Worm (Caenorhabditis elegans): ENCODE data around the gene F11E6.10.

Gene F11E6.10

DNA sequence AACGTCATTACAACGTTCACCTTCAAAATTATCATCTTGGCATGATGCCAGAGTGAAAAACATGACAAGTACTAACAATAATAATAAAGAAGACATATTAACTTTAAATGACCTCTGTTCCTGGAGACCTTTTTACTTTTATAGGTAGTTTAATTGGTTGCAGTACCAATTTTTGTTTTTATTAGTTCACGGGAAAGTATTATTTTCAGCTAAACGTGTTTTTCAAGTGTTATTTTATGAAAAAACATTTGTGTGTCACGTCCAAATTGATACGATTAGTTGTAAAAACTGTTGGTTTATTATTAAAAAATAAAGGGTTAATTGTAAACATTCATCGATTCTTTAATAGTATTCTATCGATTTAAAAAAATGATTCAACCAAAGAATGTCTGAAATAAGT, 12.8 kb upstream of the F11E6.10 start, which contains the start of gene grl-24:
Gene grl-24, minus strand, starts transcription at position 101 of the 400 bp plus-strand sequence.
- TF ChIP-seq Y53G8AR.9 (GFP tag; conservative IDR thresholded peaks at IDR 0.05) (no peak), snpc-1.1 (tag; optimal IDR thresholded peaks at IDR 0.05; ENCODE audit: insufficient read depth) (no peak), C06A6.2 (GFP tag; conservative IDR thresholded peaks at IDR 0.05) (no peak), D2030.7 (GFP tag; IDR thresholded peaks at IDR 0.05) (no peak), F55B11.4 (tag; optimal IDR thresholded peaks at IDR 0.05; ENCODE audit: borderline replicate concordance, insufficient read depth) (no peak), ceh-40 (GFP tag; IDR thresholded peaks at IDR 0.05) (no peak), repo-1 (tag; optimal IDR thresholded peaks at IDR 0.05) (no peak), aptf-2 (GFP tag; conservative IDR thresholded peaks at IDR 0.05) (no peak), gei-17 (GFP tag; optimal IDR thresholded peaks at IDR 0.05) (no peak), dpff-1 (tag; optimal IDR thresholded peaks at IDR 0.05) (no peak), lsl-1 (GFP tag; optimal IDR thresholded peaks at IDR 0.05) (no peak), nfyb-1 (GFP tag; IDR thresholded peaks at IDR 0.05) (no peak), hlh-12 (tag; optimal IDR thresholded peaks at IDR 0.05) (no peak), cebp-2 (GFP tag; IDR thresholded peaks at IDR 0.05) (no peak), F57A8.1 (GFP tag; optimal IDR thresholded peaks at IDR 0.05) (no peak), hmg-20 (GFP tag; IDR thresholded peaks at IDR 0.05) (no peak), rec-8 (tag; optimal IDR thresholded peaks at IDR 0.05) (no peak), attf-6 (GFP tag; IDR thresholded peaks at IDR 0.05) (no peak)

DNA sequence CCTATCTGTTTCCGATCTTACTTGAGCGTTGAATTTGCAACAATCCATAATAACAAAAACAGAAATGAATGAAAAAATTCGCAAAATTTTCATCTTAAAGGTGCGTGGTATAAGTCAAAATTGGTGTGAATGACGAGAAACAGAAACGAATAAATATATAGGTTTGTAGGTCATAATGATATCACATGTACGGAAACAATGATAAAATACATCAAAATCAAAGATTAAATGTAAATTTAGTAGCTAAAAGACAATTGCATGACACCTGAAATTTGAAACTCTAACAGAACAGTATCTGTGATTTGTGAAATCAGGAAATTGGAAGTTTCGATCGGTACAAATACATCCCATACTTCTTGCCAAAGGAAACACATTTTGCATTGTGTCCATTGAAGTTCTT, 12.3 kb upstream of the F11E6.10 start, which contains the start of gene F11E6.9:
Gene F11E6.9, minus strand, starts transcription at position 101 of the 400 bp plus-strand sequence.
- TF ChIP-seq chd-7 (tag; optimal IDR thresholded peaks at IDR 0.05) = no peak
- no peak for TF ChIP-seq akir-1 (GFP tag; optimal IDR thresholded peaks at IDR 0.05)
- TF ChIP-seq madf-6 (GFP tag; IDR thresholded peaks at IDR 0.05) = no peak
- TF ChIP-seq F49E8.2 (tag; optimal IDR thresholded peaks at IDR 0.05; ENCODE audit: insufficient read depth) = no peak
- no peak for TF ChIP-seq tbp1 (GFP tag; optimal IDR thresholded peaks at IDR 0.05)
- no peak for TF ChIP-seq unc-130 (GFP tag; optimal IDR thresholded peaks at IDR 0.05)

DNA sequence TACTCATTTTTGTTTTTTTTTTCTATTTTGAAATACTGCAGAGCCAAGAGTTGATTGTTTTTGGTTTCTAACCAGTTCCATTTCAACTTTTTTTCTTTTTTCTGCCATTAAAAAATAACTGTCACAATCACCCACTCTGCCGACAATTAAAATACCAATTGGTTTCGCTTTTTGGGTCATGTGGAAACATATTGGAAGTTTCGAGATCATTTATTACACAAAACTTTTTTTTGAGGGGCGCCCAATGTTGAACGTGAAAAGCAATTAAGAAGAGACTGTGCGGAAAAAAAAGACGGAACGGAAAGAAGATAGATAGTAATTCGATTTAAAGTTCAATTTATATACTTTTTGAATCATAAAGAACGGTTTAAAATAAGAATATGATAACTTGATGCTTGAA, 11.1 kb upstream of the F11E6.10 start:
- TF ChIP-seq nhr-179 (tag; optimal IDR thresholded peaks at IDR 0.05) = no peak
- peak; percentile 76 for TF ChIP-seq lin-40 (tag; optimal IDR thresholded peaks at IDR 0.05)
- peak; percentile 33 for TF ChIP-seq somi-1 (GFP tag; optimal IDR thresholded peaks at IDR 0.05)
- TF ChIP-seq zim-3 (tag; optimal IDR thresholded peaks at IDR 0.05) = no peak
- TF ChIP-seq Y56A3A.18 (GFP tag; IDR thresholded peaks at IDR 0.05) = no peak
- TF ChIP-seq egl-18 (GFP tag; IDR thresholded peaks at IDR 0.05) = no peak
- no peak for TF ChIP-seq Y67H2A.10 (GFP tag; conservative IDR thresholded peaks at IDR 0.05)
- no peak for TF ChIP-seq him-1 (tag; optimal IDR thresholded peaks at IDR 0.05)
- TF ChIP-seq ztf-26 (tag; optimal IDR thresholded peaks at IDR 0.05) = peak; percentile 43
- TF ChIP-seq F39B2.1 (GFP tag; IDR thresholded peaks at IDR 0.05) = no peak
- TF ChIP-seq sptf-2 (GFP tag; optimal IDR thresholded peaks at IDR 0.05) = no peak
- no peak for TF ChIP-seq F52B5.7 (tag; optimal IDR thresholded peaks at IDR 0.05)
- no peak for TF ChIP-seq mes-4 (tag; optimal IDR thresholded peaks at IDR 0.05)
- TF ChIP-seq zfh-2 (GFP tag; conservative IDR thresholded peaks at IDR 0.05) = no peak
- TF ChIP-seq nfyb-1 (GFP tag; IDR thresholded peaks at IDR 0.05) = 0 out of 2 replicates have a peak, but pooled peaks have one; percentile 44
- TF ChIP-seq bed-1 (GFP tag; IDR thresholded peaks at IDR 0.05) = no peak
- no peak for TF ChIP-seq gei-17 (GFP tag; optimal IDR thresholded peaks at IDR 0.05)

All from whole organism, young adult.